Fruit fly (Drosophila melanogaster) whole organism, larva: ENCODE data around the gene CG33160.
A peak's percentile ranks its signal among the peaks of the same experiment; 100 is the strongest.

Experiments
- noc ChIP-seq: fragments of 200-800 bp; sonication (Bioruptor generic); optimal IDR thresholded peaks from 3 replicates; lab custom pipeline; 2019; ENCODE audit warnings: missing biosample characterization, mild to moderate bottlenecking, missing genetic modification characterization, moderate library complexity

The CG33160 gene

dm6 chr3L:3206263-3206662 lies at the start of gene CG33160:
Gene CG33160, minus strand, starts transcription at chr3L:3206363.
- TF ChIP-seq noc (tag; lab: Kevin White, UChicago) = no peak

DNA sequence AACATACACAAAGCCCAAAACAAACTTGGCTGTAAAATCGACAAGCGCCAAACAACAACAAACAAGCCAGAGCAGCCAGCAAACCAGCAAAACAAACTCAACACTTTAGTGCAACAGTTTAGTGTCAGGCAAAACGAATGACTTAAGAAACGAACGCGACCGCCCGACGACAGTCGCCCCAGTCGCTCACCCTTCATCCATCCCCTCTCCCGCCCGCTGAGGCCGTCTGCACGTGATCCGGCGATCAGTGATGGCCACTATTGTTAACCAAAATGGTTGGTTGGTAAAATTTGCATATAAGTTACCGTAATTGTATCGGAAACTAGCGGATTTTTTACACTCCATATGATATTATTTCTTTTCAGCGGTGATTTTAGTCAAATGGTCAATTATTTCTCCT lies 47.5 kb upstream of the CG33160 start:
- no peak for TF ChIP-seq noc (tag; lab: Kevin White, UChicago)

dm6 chr3L:3252884-3253283 lies 46.7 kb upstream of the CG33160 start:
- no peak for TF ChIP-seq noc (tag; lab: Kevin White, UChicago)

dm6 chr3L:3251659-3252490 lies 45.7 kb upstream of the CG33160 start:
- no peak for TF ChIP-seq noc (tag; lab: Kevin White, UChicago)

dm6 chr3L:3250922-3251658 lies 44.9 kb upstream of the CG33160 start:
- TF ChIP-seq noc (tag; lab: Kevin White, UChicago) = no peak

DNA sequence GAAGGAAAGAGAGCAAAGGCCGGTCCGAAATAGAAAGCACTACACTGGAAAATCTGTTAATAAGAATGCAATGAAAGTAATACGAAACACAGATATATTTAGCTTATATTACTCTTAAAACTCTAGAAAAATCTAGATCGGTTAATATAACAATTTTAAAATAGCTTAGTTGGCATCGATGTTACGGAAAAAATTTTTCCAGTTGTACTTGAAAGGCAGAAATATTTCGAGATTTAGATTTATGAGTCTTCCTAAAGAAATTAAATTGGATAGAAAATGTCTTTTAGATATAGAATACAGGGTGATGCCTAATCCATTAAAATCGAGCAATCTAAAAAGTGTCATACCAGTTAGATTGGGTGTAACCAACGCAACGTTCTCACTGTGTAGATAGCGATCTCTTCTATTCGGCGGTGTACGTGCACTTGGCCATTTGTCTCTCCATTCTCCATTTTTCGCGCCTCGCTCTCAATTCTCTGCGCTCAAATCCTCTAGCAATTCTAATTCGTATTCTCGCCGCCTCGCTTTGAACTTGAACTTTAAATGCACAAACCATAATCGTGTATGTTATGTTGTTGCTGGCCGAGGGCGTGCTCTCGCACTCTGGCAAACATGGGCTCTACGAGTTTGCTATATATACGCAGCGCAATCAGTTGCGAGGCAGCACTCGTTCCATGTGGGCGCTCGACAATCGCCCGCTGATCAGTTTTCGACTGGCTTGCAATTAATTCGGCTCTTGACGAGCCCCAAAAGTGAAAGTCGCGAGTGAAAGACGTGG lies 44.0 kb upstream of the CG33160 start:
- TF ChIP-seq noc (tag; lab: Kevin White, UChicago) = peak; percentile 98

- no peak for TF ChIP-seq noc (tag; lab: Kevin White, UChicago)
Measured at dm6 chr3L:3249664-3249996, 43.5 kb upstream of the CG33160 start.

dm6 chr3L:3248714-3249663 lies 42.8 kb upstream of the CG33160 start:
- peak; percentile 83 for TF ChIP-seq noc (tag; lab: Kevin White, UChicago)

DNA sequence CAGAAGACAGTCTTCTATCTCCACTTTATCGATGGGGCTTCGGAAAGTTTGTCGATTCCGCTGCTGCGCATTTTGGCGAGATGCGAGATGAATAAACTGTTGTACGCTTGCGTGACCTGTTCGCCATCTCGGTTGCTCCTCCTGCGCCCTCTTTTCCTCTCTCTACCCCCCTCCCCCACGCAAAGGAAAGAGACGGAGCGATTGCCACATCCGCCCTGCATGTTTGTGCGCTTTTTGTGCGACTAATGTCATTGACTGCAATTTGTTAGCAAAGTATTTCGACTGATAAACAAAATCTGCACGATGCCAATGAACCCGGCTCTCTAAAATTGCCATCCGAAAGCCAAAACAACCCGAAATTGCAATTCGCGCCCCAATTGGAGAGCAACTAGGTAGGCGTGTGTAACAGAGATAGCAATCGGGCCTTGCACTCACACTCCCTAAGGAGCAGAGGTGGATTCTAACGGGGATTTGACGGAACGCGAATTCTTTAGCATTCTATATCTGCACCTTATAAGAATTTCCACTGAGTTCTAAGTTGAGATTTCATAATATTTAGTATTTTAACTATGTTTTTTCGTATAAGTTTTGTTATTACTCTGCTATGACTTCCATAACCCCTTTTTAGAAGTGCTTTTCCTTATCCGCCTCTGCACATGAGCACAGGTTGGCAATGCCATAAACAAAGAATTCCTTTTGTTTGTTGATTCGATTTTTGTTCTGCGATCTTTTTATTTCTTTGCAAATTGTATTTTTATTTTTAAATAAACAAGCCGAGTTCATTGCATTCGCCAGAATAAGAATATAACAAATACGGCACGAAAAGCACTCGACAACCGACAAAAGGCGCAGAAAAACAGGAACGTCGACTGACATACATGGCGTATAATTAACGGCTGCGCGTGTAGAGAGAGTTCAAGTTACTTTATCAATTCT lies 41.2 kb upstream of the CG33160 start, which contains the start of gene CG43389:
Gene CG43389, plus strand, starts transcription at position 886 of the 936 bp plus-strand sequence.
- TF ChIP-seq noc (tag; lab: Kevin White, UChicago) = no peak

- TF ChIP-seq noc (tag; lab: Kevin White, UChicago) = no peak
Measured at dm6 chr3L:3246378-3247129, 40.4 kb upstream of the CG33160 start.

dm6 chr3L:3245189-3245588 lies 39.0 kb upstream of the CG33160 start:
- no peak for TF ChIP-seq noc (tag; lab: Kevin White, UChicago)

DNA sequence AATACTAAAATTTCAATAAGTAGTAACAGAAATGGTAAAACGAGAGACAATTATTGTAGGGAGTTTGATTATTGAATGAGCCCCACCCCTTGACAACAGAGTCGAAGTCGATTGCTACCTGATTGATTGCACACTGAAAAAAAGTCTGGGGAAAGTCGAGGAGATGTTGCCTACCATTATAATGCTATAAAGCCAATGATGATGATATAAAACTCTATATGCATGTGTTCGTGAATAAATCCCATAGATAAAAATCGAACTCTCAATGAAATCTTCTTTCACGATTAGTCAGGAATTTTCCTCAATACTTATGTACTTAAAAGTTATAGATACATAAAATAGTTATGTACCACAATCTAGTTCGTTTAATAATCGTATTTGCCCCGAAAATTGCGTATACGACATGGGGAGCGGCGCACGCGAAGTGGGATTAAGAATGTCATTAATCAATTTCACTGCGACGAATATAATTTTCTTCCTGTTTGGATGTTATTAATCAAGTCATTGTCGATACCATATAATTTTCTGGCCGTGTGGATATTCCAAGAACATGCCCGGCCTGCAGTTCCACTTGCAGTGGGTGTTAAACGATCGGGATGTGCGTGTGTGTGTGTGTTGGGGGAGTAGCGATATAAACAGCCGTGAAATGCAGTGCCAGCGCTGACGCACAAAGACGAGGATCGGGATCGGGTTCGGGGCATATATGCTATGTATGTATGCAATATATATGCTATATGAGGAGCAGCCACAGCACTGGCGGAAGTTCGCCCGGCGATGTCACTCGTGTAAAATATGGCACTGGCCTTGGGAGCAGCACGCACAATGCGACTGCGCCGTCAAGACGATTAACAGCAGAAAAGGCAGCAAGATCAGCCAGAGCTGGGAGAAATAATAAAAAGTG lies 38.3 kb upstream of the CG33160 start, which contains the start of gene CG12078:
Gene CG12078, minus strand, starts transcription at position 51 of the 901 bp plus-strand sequence.
- TF ChIP-seq noc (tag; lab: Kevin White, UChicago) = no peak
